Fruit fly (Drosophila melanogaster): ENCODE data around the gene CG42718.

The CG42718 gene

dm6 chr3L:16279987-16280454, 41.1 kb downstream of the CG42718 start, which contains the start of gene CG13064 (continued):
- TF ChIP-seq Smox (GFP tag; optimal IDR thresholded peaks at IDR 0.05) (no peak), CG6276 (GFP tag; optimal IDR thresholded peaks at IDR 0.05) (no peak), Blimp-1 (GFP tag; optimal IDR thresholded peaks at IDR 0.05) (no peak), lz (GFP tag; optimal IDR thresholded peaks at IDR 0.05) (no peak), fd85E (GFP tag; optimal IDR thresholded peaks at IDR 0.05) (no peak), CG3032 (tag; optimal IDR thresholded peaks at IDR 0.05) (no peak), CG6792 (GFP tag; optimal IDR thresholded peaks at IDR 0.05) (no peak), achi (GFP tag; optimal IDR thresholded peaks at IDR 0.05) (no peak), CG8319 (GFP tag; optimal IDR thresholded peaks at IDR 0.05) (no peak), CG16779 (tag; optimal IDR thresholded peaks at IDR 0.05) (no peak)

- no peak for TF ChIP-seq dsx (GFP tag; optimal IDR thresholded peaks at IDR 0.05; ENCODE audit: poor library complexity, severe bottlenecking)
- no peak for TF ChIP-seq Blimp-1 (GFP tag; optimal IDR thresholded peaks at IDR 0.05)
- no peak for TF ChIP-seq acj6 (GFP tag; optimal IDR thresholded peaks at IDR 0.05)
- TF ChIP-seq cyc (GFP tag; optimal IDR thresholded peaks at IDR 0.05): no peak
- TF ChIP-seq CG10669 (GFP tag; optimal IDR thresholded peaks at IDR 0.05): no peak
- no peak for TF ChIP-seq CG8319 (GFP tag; optimal IDR thresholded peaks at IDR 0.05)
- no peak for TF ChIP-seq Gug (GFP tag; IDR thresholded peaks at IDR 0.05)
- TF ChIP-seq spab (GFP tag; optimal IDR thresholded peaks at IDR 0.05): no peak
Observed at dm6 chr3L:16279171-16279570, 41.9 kb downstream of the CG42718 start, which contains the start of gene CG13050. Gene CG13050 (minus strand): TSS chr3L:16279271.

dm6 chr3L:16277135-16277534, 43.9 kb downstream of the CG42718 start, which contains the start of gene CG13065:
Gene CG13065 (plus strand): TSS chr3L:16277435.
- no peak for TF ChIP-seq CG8319 (GFP tag; optimal IDR thresholded peaks at IDR 0.05)

- TF ChIP-seq CG3919 (GFP tag; optimal IDR thresholded peaks at IDR 0.05) (no peak), CG32006 (GFP tag; optimal IDR thresholded peaks at IDR 0.05) (peak; percentile 20), spab (GFP tag; optimal IDR thresholded peaks at IDR 0.05) (peak; percentile 16), Ets96B (tag; optimal IDR thresholded peaks at IDR 0.05) (peak; percentile 37), Eip78C (GFP tag) (peak; percentile 68), svp (GFP tag) (peak; percentile 17), CG10669 (GFP tag; optimal IDR thresholded peaks at IDR 0.05) (peak; percentile 6), fd59A (GFP tag; optimal IDR thresholded peaks at IDR 0.05) (peak; percentile 9), CG3032 (tag; optimal IDR thresholded peaks at IDR 0.05) (peak; percentile 51), CG6808 (GFP tag; optimal IDR thresholded peaks at IDR 0.05) (peak; percentile 44), Sox15 (GFP tag; optimal IDR thresholded peaks at IDR 0.05) (no peak)
Observed at dm6 chr3L:16275391-16276017, 45.6 kb downstream of the CG42718 start.

- TF ChIP-seq Hr4 (GFP tag; optimal IDR thresholded peaks at IDR 0.05) (no peak), acj6 (GFP tag; optimal IDR thresholded peaks at IDR 0.05) (no peak), lz (GFP tag; optimal IDR thresholded peaks at IDR 0.05) (no peak), ss (GFP tag; optimal IDR thresholded peaks at IDR 0.05) (peak in 1 of 2 experiments; percentile 79), Ets21C (GFP tag; optimal IDR thresholded peaks at IDR 0.05) (no peak), fd59A (GFP tag; optimal IDR thresholded peaks at IDR 0.05) (no peak), CG1621 (tag; optimal IDR thresholded peaks at IDR 0.05) (no peak), CG4318 (GFP tag; optimal IDR thresholded peaks at IDR 0.05) (no peak)
Observed at dm6 chr3L:16272338-16272959, 48.6 kb downstream of the CG42718 start, which contains the start of gene CG13066. Gene CG13066 (plus strand): TSS chr3L:16272909.

Measured in whole organism, prepupa.